Worm (Caenorhabditis elegans): ENCODE results near the gene Y38H6C.18.

- TF ChIP-seq unc-130 (GFP tag; optimal IDR thresholded peaks at IDR 0.05) (no peak), ztf-26 (tag; optimal IDR thresholded peaks at IDR 0.05) (no peak), dpl-1 (GFP tag; optimal IDR thresholded peaks at IDR 0.05) (no peak), somi-1 (GFP tag; optimal IDR thresholded peaks at IDR 0.05) (no peak), C17E4.6 (GFP tag; IDR thresholded peaks at IDR 0.05) (no peak), unc-62 (GFP tag; optimal IDR thresholded peaks at IDR 0.05) (no peak)
These were observed 48.7 kb upstream of the Y38H6C.18 start, which contains the start of gene F26F2.11 for ce11 chrV:20595653-20596052.
